Fruit fly (Drosophila melanogaster) whole organism, embryonic: Measurements from ENCODE around the gene Antp.

ENCODE experiments used
- B-H1 ChIP-seq: fragments of 200-800 bp; sonication (Bioruptor generic); IDR thresholded peaks from 3 replicates; pipeline ENCODE4 v1.3.6; 2022; ENCODE audit warnings: missing biosample characterization, missing genetic modification characterization
- C15 ChIP-seq: fragments of 200-800 bp; sonication (Bioruptor generic); IDR thresholded peaks from 3 replicates; pipeline ENCODE4 v1.3.6; 2022; ENCODE audit warnings: missing biosample characterization, missing genetic modification characterization
- CG10959 ChIP-seq: fragments of 200-800 bp; sonication (Bioruptor generic); IDR thresholded peaks from 2 replicates; pipeline ENCODE4 v1.3.6; 2022; ENCODE audit warnings: missing biosample characterization, missing genetic modification characterization
- CG11504 ChIP-seq: fragments of 200-800 bp; sonication (Bioruptor generic); optimal IDR thresholded peaks from 3 replicates; lab custom pipeline; 2019; ENCODE audit warnings: missing biosample characterization, mild to moderate bottlenecking, missing genetic modification characterization, moderate library complexity
- CG13894 ChIP-seq: fragments of 200-800 bp; sonication (Bioruptor generic); optimal IDR thresholded peaks from 3 replicates; lab custom pipeline; 2018; ENCODE audit warnings: missing biosample characterization, mild to moderate bottlenecking, missing genetic modification characterization, moderate library complexity
- CG14710 ChIP-seq: fragments of 200-800 bp; sonication (Bioruptor generic); optimal IDR thresholded peaks from 3 replicates; lab custom pipeline; 2019; ENCODE audit warnings: missing biosample characterization, mild to moderate bottlenecking, missing genetic modification characterization, moderate library complexity
- CG15514 ChIP-seq: fragments of 200-800 bp; sonication (Bioruptor generic); optimal IDR thresholded peaks from 3 replicates; lab custom pipeline; 2017; ENCODE audit warnings: missing biosample characterization, missing genetic modification characterization, mild to moderate bottlenecking, moderate library complexity, missing genetic modification reagents
- CG1603 ChIP-seq: fragments of 200-800 bp; sonication (Bioruptor generic); optimal IDR thresholded peaks from 2 replicates; lab custom pipeline; 2019; ENCODE audit warnings: missing biosample characterization, mild to moderate bottlenecking, missing genetic modification characterization, moderate library complexity
- CG17186 ChIP-seq: fragments of 200-800 bp; sonication (Bioruptor generic); optimal IDR thresholded peaks from 3 replicates; lab custom pipeline; 2017; ENCODE audit warnings: missing biosample characterization, missing genetic modification reagents, missing genetic modification characterization
- CG18011 ChIP-seq: fragments of 200-800 bp; sonication (Bioruptor generic); optimal IDR thresholded peaks from 2 replicates; lab custom pipeline; 2017; ENCODE audit warnings: missing biosample characterization, missing genetic modification characterization, mild to moderate bottlenecking, moderate library complexity, missing genotype
- CG18764 ChIP-seq: fragments of 200-800 bp; sonication (Bioruptor generic); optimal IDR thresholded peaks from 3 replicates; lab custom pipeline; 2016; ENCODE audit warnings: missing biosample characterization, missing genetic modification characterization
- CG2678 ChIP-seq: fragments of 200-800 bp; sonication (Bioruptor generic); optimal IDR thresholded peaks from 3 replicates; lab custom pipeline; 2019; ENCODE audit warnings: missing biosample characterization, mild to moderate bottlenecking, missing genetic modification characterization, moderate library complexity
- CG2712 ChIP-seq: fragments of 200-800 bp; optimal IDR thresholded peaks from 3 replicates; lab custom pipeline; 2019; ENCODE audit warnings: missing biosample characterization, mild to moderate bottlenecking, missing genetic modification characterization, moderate library complexity
- CG30020 ChIP-seq: fragments of 200-800 bp; optimal IDR thresholded peaks from 2 replicates; lab custom pipeline; 2019; ENCODE audit warnings: missing biosample characterization, mild to moderate bottlenecking, missing genetic modification characterization, moderate library complexity
- CG33557 ChIP-seq: fragments of 200-800 bp; sonication (Bioruptor generic); optimal IDR thresholded peaks from 2 replicates; lab custom pipeline; 2019; ENCODE audit warnings: missing biosample characterization, mild to moderate bottlenecking, missing genetic modification characterization, moderate library complexity
- CG4360 ChIP-seq: fragments of 200-800 bp; sonication (Bioruptor generic); IDR thresholded peaks from 2 replicates; pipeline ENCODE4 v1.3.6; 2022; ENCODE audit warnings: missing biosample characterization, missing genetic modification characterization
- CG4730 ChIP-seq: fragments of 200-800 bp; sonication (Bioruptor generic); IDR thresholded peaks from 2 replicates; pipeline ENCODE4 v1.3.6; 2022; ENCODE audit warnings: missing biosample characterization, missing genetic modification characterization
- CG6175 ChIP-seq: fragments of 200-800 bp; sonication (Bioruptor generic); IDR thresholded peaks from 3 replicates; pipeline ENCODE4 v1.3.6; 2022; ENCODE audit warnings: missing biosample characterization, missing genetic modification characterization
- CG6272 ChIP-seq: fragments of 200-800 bp; sonication (Bioruptor generic); IDR thresholded peaks from 2 replicates; pipeline ENCODE4 v1.3.6; 2022; ENCODE audit warnings: missing biosample characterization, missing genetic modification characterization
- CG7357 ChIP-seq: fragments of 200-800 bp; sonication (Bioruptor generic); IDR thresholded peaks from 3 replicates; pipeline ENCODE4 v1.3.6; 2022; ENCODE audit warnings: missing biosample characterization, missing genetic modification characterization
- CG9797 ChIP-seq: fragments of 200-800 bp; sonication (Bioruptor generic); optimal IDR thresholded peaks from 3 replicates; lab custom pipeline; 2018; ENCODE audit warnings: missing biosample characterization, mild to moderate bottlenecking, missing genetic modification characterization
- Drgx ChIP-seq: fragments of 200-800 bp; sonication (Bioruptor generic); IDR thresholded peaks from 2 replicates; pipeline ENCODE4 v1.3.6; 2022; ENCODE audit warnings: missing biosample characterization, missing genetic modification characterization
- Gug ChIP-seq: fragments of 200-800 bp; sonication (Bioruptor generic); IDR thresholded peaks from 4 replicates; pipeline ENCODE4 v1.3.6; 2022; ENCODE audit warnings: missing biosample characterization, missing genetic modification characterization
- Hey ChIP-seq: fragments of 200-800 bp; sonication (Bioruptor generic); optimal IDR thresholded peaks from 3 replicates; lab custom pipeline; 2018; ENCODE audit warnings: missing biosample characterization, mild to moderate bottlenecking, missing genetic modification characterization
- Hr51 ChIP-seq, 2 experiments: fragments of 200-800 bp; sonication (Bioruptor generic); optimal IDR thresholded peaks; 2 replicates in 1 of 2; 3 replicates in 1 of 2; lab custom pipeline; 2016 to 2018; ENCODE audit warnings: missing biosample characterization in 2 of 2, missing genetic modification characterization in 2 of 2, mild to moderate bottlenecking in 1 of 2, moderate library complexity in 1 of 2
- Lpt ChIP-seq: fragments of >200 bp; optimal IDR thresholded peaks from 2 replicates; lab custom pipeline; 2018; ENCODE audit warnings: missing biosample characterization, missing genetic modification characterization
- Max ChIP-seq: fragments of 200-800 bp; sonication (Bioruptor generic); optimal IDR thresholded peaks from 2 replicates; lab custom pipeline; 2016; ENCODE audit warnings: missing biosample characterization, mild to moderate bottlenecking, missing genetic modification characterization
- NFAT ChIP-seq: fragments of 200-800 bp; sonication (Bioruptor generic); IDR thresholded peaks from 2 replicates; pipeline ENCODE4 v1.3.6; 2022; ENCODE audit warnings: missing biosample characterization, missing genetic modification characterization
- PHDP ChIP-seq: fragments of 200-800 bp; sonication (Bioruptor generic); optimal IDR thresholded peaks from 3 replicates; lab custom pipeline; 2018; ENCODE audit warnings: missing biosample characterization, mild to moderate bottlenecking, missing genetic modification characterization, moderate library complexity
- Sox100B ChIP-seq: fragments of 200-800 bp; sonication (Bioruptor generic); optimal IDR thresholded peaks from 3 replicates; lab custom pipeline; 2018; ENCODE audit warnings: missing biosample characterization, mild to moderate bottlenecking, missing genetic modification characterization
- Sox102F ChIP-seq: fragments of 200-800 bp; sonication (Bioruptor generic); optimal IDR thresholded peaks from 2 replicates; lab custom pipeline; 2018; ENCODE audit warnings: missing biosample characterization, mild to moderate bottlenecking, missing genetic modification characterization, moderate library complexity
- Ssrp ChIP-seq: fragments of 200-800 bp; sonication (Bioruptor generic); optimal IDR thresholded peaks from 2 replicates; lab custom pipeline; 2018; ENCODE audit warnings: missing biosample characterization, mild to moderate bottlenecking, missing genetic modification characterization, moderate library complexity
- ato ChIP-seq: fragments of 200-800 bp; sonication (Bioruptor generic); IDR thresholded peaks from 2 replicates; pipeline ENCODE4 v1.3.6; 2022; ENCODE audit warnings: missing biosample characterization, missing genetic modification characterization; ENCODE audit not compliant: partially characterized antibody
- bigmax ChIP-seq: fragments of 200-800 bp; sonication (Bioruptor generic); optimal IDR thresholded peaks from 2 replicates; lab custom pipeline; 2018; ENCODE audit warnings: missing biosample characterization, mild to moderate bottlenecking, missing genetic modification characterization
- chm ChIP-seq: fragments of 200-800 bp; sonication (Bioruptor generic); IDR thresholded peaks from 2 replicates; pipeline ENCODE4 v1.3.6; 2022; ENCODE audit warnings: missing biosample characterization, missing genetic modification characterization
- crol ChIP-seq: fragments of 200-800 bp; sonication (Bioruptor generic); IDR thresholded peaks from 2 replicates; pipeline ENCODE4 v1.3.6; 2022; ENCODE audit warnings: missing biosample characterization, missing genetic modification characterization
- fu2 ChIP-seq: fragments of 200-800 bp; sonication (Bioruptor generic); optimal IDR thresholded peaks from 2 replicates; lab custom pipeline; 2016; ENCODE audit warnings: missing biosample characterization, missing genetic modification characterization
- gem ChIP-seq: fragments of 200-800 bp; sonication (Bioruptor generic); optimal IDR thresholded peaks from 2 replicates; lab custom pipeline; 2019; ENCODE audit warnings: missing biosample characterization, mild to moderate bottlenecking, missing genetic modification characterization, moderate library complexity
- gro ChIP-seq: fragments of 200-800 bp; sonication (Bioruptor generic); optimal IDR thresholded peaks from 2 replicates; lab custom pipeline; 2016; ENCODE audit warnings: missing biosample characterization, missing genetic modification characterization
- knrl ChIP-seq: fragments of 200-800 bp; sonication (Bioruptor generic); IDR thresholded peaks from 3 replicates; pipeline ENCODE4 v1.3.6; 2022; ENCODE audit warnings: missing biosample characterization, missing genetic modification characterization; ENCODE audit not compliant: partially characterized antibody
- nmo ChIP-seq: fragments of 200-800 bp; sonication (Bioruptor generic); optimal IDR thresholded peaks from 2 replicates; lab custom pipeline; 2018; ENCODE audit warnings: missing biosample characterization, mild to moderate bottlenecking, missing genetic modification characterization, moderate library complexity
- p53 ChIP-seq: fragments of 200-800 bp; sonication (Bioruptor generic); optimal IDR thresholded peaks from 2 replicates; lab custom pipeline; 2016; ENCODE audit warnings: missing biosample characterization, missing genetic modification characterization
- sens-2 ChIP-seq: fragments of 200-800 bp; sonication (Bioruptor generic); IDR thresholded peaks from 2 replicates; pipeline ENCODE4 v1.3.6; 2022; ENCODE audit warnings: missing biosample characterization, missing genetic modification characterization
- sisA ChIP-seq: fragments of 200-800 bp; sonication (Bioruptor generic); IDR thresholded peaks from 2 replicates; pipeline ENCODE4 v1.3.6; 2022; ENCODE audit warnings: missing biosample characterization, missing genetic modification characterization
- stc ChIP-seq: fragments of 200-800 bp; sonication (Bioruptor generic); IDR thresholded peaks from 2 replicates; pipeline ENCODE4 v1.3.6; 2022; ENCODE audit warnings: missing biosample characterization, missing genetic modification characterization

The Antp gene

dm6 chr3R:6950111-6950699, 48.8 kb downstream of the Antp start (continued):
- TF ChIP-seq CG6175: no peak
- no peak for TF ChIP-seq CG4360 (GFP tag; lab: Robert Waterston, UW)
- peak; percentile 1 for TF ChIP-seq CG1603 (tag; lab: Kevin White, UChicago)
- no peak for TF ChIP-seq Ssrp
- no peak for TF ChIP-seq CG10959
- no peak for TF ChIP-seq CG7357 (GFP tag; lab: Robert Waterston, UW)
- no peak for TF ChIP-seq CG18764 (GFP tag; lab: Kevin White, UChicago)
- TF ChIP-seq CG17186: no peak
- TF ChIP-seq CG15514 (GFP tag; lab: Kevin White, UChicago): no peak
- peak; percentile 21 for TF ChIP-seq CG14710 (tag; lab: Kevin White, UChicago)
- TF ChIP-seq gro: no peak
- no peak for TF ChIP-seq CG30020 (tag; lab: Kevin White, UChicago)
- no peak for TF ChIP-seq CG9797 (GFP tag; lab: Kevin White, UChicago)
- no peak for TF ChIP-seq sisA (GFP tag; lab: Robert Waterston, UW)
- no peak for TF ChIP-seq p53 (GFP tag; lab: Kevin White, UChicago)
- no peak for TF ChIP-seq Lpt (GFP tag; lab: Kevin White, UChicago)
- TF ChIP-seq stc: no peak
- peak; percentile 32 for TF ChIP-seq gem (tag; lab: Kevin White, UChicago)
- peak; percentile 28 for TF ChIP-seq Sox102F
- TF ChIP-seq CG4730 (GFP tag; lab: Robert Waterston, UW): no peak
- TF ChIP-seq nmo: peak; percentile 46
- no peak for TF ChIP-seq bigmax (GFP tag; lab: Kevin White, UChicago)
- TF ChIP-seq PHDP: no peak
- TF ChIP-seq B-H1 (GFP tag; lab: Robert Waterston, UW): no peak
- no peak for TF ChIP-seq Max (GFP tag; lab: Kevin White, UChicago)
- TF ChIP-seq CG33557 (GFP tag; lab: Kevin White, UChicago): no peak
- no peak for TF ChIP-seq CG13894 (tag; lab: Kevin White, UChicago)
- no peak for TF ChIP-seq sens-2 (GFP tag; lab: Robert Waterston, UW)
- peak in 1 of 2 experiments; percentile 16 for TF ChIP-seq Hr51 (GFP tag; optimal IDR thresholded peaks at IDR 0.05; lab: Kevin White, UChicago)
- no peak for TF ChIP-seq chm (GFP tag; lab: Robert Waterston, UW)
- no peak for TF ChIP-seq crol (GFP tag; lab: Robert Waterston, UW)
- TF ChIP-seq Gug (GFP tag; lab: Robert Waterston, UW): no peak
- no peak for TF ChIP-seq fu2 (GFP tag; lab: Kevin White, UChicago)
- peak; percentile 38 for TF ChIP-seq CG2712 (tag; lab: Kevin White, UChicago)
- TF ChIP-seq Drgx: 0 out of 2 replicates have a peak, but pooled peaks have one; percentile 23
- TF ChIP-seq CG2678 (tag; lab: Kevin White, UChicago): peak; percentile 12
- peak; percentile 18 for TF ChIP-seq Sox100B
- TF ChIP-seq ato (GFP tag; lab: Robert Waterston, UW): no peak
- no peak for TF ChIP-seq NFAT (GFP tag; lab: Robert Waterston, UW)
- TF ChIP-seq CG11504 (tag; lab: Kevin White, UChicago): peak; percentile 60
- TF ChIP-seq C15 (GFP tag; lab: Robert Waterston, UW): no peak
- no peak for TF ChIP-seq CG6272 (GFP tag; lab: Robert Waterston, UW)
- TF ChIP-seq CG18011: no peak
- no peak for TF ChIP-seq Hey (tag; lab: Kevin White, UChicago)
- no peak for TF ChIP-seq knrl (GFP tag; lab: Robert Waterston, UW)
